Worm (Caenorhabditis elegans) whole organism, late embryonic: ENCODE data around the gene vab-1.

ENCODE experiments used
- C08G9.2 ChIP-seq: sonication (generic microtip); optimal IDR thresholded peaks from 2 replicates; lab custom pipeline; 2016; ENCODE audit warnings: mild to moderate bottlenecking, missing genetic modification characterization, moderate library complexity, missing compliant biosample characterization
- C38D4.7 ChIP-seq: fragments of 200-800 bp; sonication (Bioruptor generic); optimal IDR thresholded peaks from 2 replicates; lab custom pipeline; 2018; ENCODE audit warnings: mild to moderate bottlenecking, missing genetic modification characterization, moderate library complexity, missing compliant biosample characterization
- F13H6.1 ChIP-seq: sonication (generic microtip); optimal IDR thresholded peaks from 2 replicates; lab custom pipeline; 2016; ENCODE audit warnings: missing genetic modification characterization, missing compliant biosample characterization
- K02D7.2 ChIP-seq: sonication (generic microtip); optimal IDR thresholded peaks from 2 replicates; lab custom pipeline; 2017; ENCODE audit warnings: mild to moderate bottlenecking, missing genetic modification characterization, missing compliant biosample characterization
- K09A11.1 ChIP-seq: sonication (generic microtip); optimal IDR thresholded peaks from 2 replicates; lab custom pipeline; 2017; ENCODE audit warnings: antibody characterized with exemption, mild to moderate bottlenecking, missing genetic modification characterization, missing compliant biosample characterization; ENCODE audit not compliant: insufficient read depth
- T23F11.4 ChIP-seq: fragments of 200-800 bp; sonication (Bioruptor generic); optimal IDR thresholded peaks from 2 replicates; lab custom pipeline; 2018; ENCODE audit warnings: mild to moderate bottlenecking, missing genetic modification characterization, missing compliant biosample characterization
- Y22D7AL.16 ChIP-seq: sonication (generic microtip); optimal IDR thresholded peaks from 2 replicates; lab custom pipeline; 2016; ENCODE audit warnings: missing genetic modification characterization, missing compliant biosample characterization
- ahr-1 ChIP-seq: sonication (generic microtip); optimal IDR thresholded peaks from 2 replicates; lab custom pipeline; 2016; ENCODE audit warnings: missing genetic modification characterization, missing compliant biosample characterization
- ama-1 ChIP-seq: fragments of 150-350 bp; optimal IDR thresholded peaks from 2 replicates; lab custom pipeline; 2014
- ceh-14 ChIP-seq: sonication (generic microtip); optimal IDR thresholded peaks from 2 replicates; lab custom pipeline; 2016; ENCODE audit warnings: missing genotype, missing genetic modification characterization, missing compliant biosample characterization
- ceh-18 ChIP-seq: sonication (generic microtip); optimal IDR thresholded peaks from 2 replicates; lab custom pipeline; 2016; ENCODE audit warnings: missing genetic modification characterization, missing compliant biosample characterization
- ceh-19 ChIP-seq: fragments of 200-800 bp; sonication (Bioruptor generic); optimal IDR thresholded peaks from 2 replicates; lab custom pipeline; 2018; ENCODE audit warnings: mild to moderate bottlenecking, missing genetic modification characterization, missing compliant biosample characterization
- ceh-22 ChIP-seq: sonication (generic microtip); optimal IDR thresholded peaks from 2 replicates; lab custom pipeline; 2017; ENCODE audit warnings: missing biosample characterization, missing genetic modification characterization
- ceh-30 ChIP-seq: fragments of 150-350 bp; optimal IDR thresholded peaks from 2 replicates; lab custom pipeline; 2014; ENCODE audit warnings: missing biosample characterization, missing genetic modification characterization
- ceh-31 ChIP-seq: sonication (generic microtip); optimal IDR thresholded peaks from 2 replicates; lab custom pipeline; 2016; ENCODE audit warnings: missing genetic modification characterization, missing compliant biosample characterization
- ceh-34 ChIP-seq: sonication (generic microtip); optimal IDR thresholded peaks from 2 replicates; lab custom pipeline; 2016; ENCODE audit warnings: mild to moderate bottlenecking, missing genetic modification characterization, missing compliant biosample characterization
- ceh-6 ChIP-seq: fragments of 200-800 bp; sonication (Bioruptor generic); optimal IDR thresholded peaks from 2 replicates; lab custom pipeline; 2018; ENCODE audit warnings: mild to moderate bottlenecking, missing genetic modification characterization, missing compliant biosample characterization
- ceh-9 ChIP-seq: sonication (generic microtip); optimal IDR thresholded peaks from 2 replicates; lab custom pipeline; 2016; ENCODE audit warnings: mild to moderate bottlenecking, missing genetic modification characterization, inconsistent platforms, missing compliant biosample characterization
- che-1 ChIP-seq: sonication (generic microtip); optimal IDR thresholded peaks from 2 replicates; lab custom pipeline; 2016; ENCODE audit warnings: mild to moderate bottlenecking, missing genetic modification characterization, missing compliant biosample characterization
- dmd-4 ChIP-seq: sonication (generic microtip); optimal IDR thresholded peaks from 2 replicates; lab custom pipeline; 2016; ENCODE audit warnings: borderline replicate concordance, missing genetic modification characterization, missing compliant biosample characterization
- dve-1 ChIP-seq: sonication (generic microtip); optimal IDR thresholded peaks from 2 replicates; lab custom pipeline; 2017; ENCODE audit warnings: antibody characterized with exemption, mild to moderate bottlenecking, missing genetic modification characterization, missing compliant biosample characterization
- elt-2 ChIP-seq: sonication (generic microtip); optimal IDR thresholded peaks from 2 replicates; lab custom pipeline; 2016; ENCODE audit warnings: missing genetic modification reagents, missing genetic modification characterization, missing compliant biosample characterization
- elt-4 ChIP-seq: sonication (generic microtip); optimal IDR thresholded peaks from 2 replicates; lab custom pipeline; 2016; ENCODE audit warnings: missing genetic modification characterization, missing compliant biosample characterization
- fax-1 ChIP-seq: sonication (generic microtip); optimal IDR thresholded peaks from 2 replicates; lab custom pipeline; 2016; ENCODE audit warnings: missing genotype, missing genetic modification characterization, missing compliant biosample characterization
- fkh-10 ChIP-seq: fragments of 150-350 bp; optimal IDR thresholded peaks from 2 replicates; lab custom pipeline; 2014; ENCODE audit warnings: missing biosample characterization, missing genetic modification reagents, missing genetic modification characterization
- fkh-6 ChIP-seq: sonication (generic microtip); optimal IDR thresholded peaks from 2 replicates; lab custom pipeline; 2016; ENCODE audit warnings: missing genetic modification characterization, missing compliant biosample characterization
- gmeb-2 ChIP-seq: sonication (generic microtip); optimal IDR thresholded peaks from 2 replicates; lab custom pipeline; 2016; ENCODE audit warnings: missing genetic modification characterization, inconsistent platforms, missing compliant biosample characterization
- hlh-13 ChIP-seq: fragments of 200-800 bp; sonication (Bioruptor generic); optimal IDR thresholded peaks from 2 replicates; lab custom pipeline; 2018; ENCODE audit warnings: mild to moderate bottlenecking, missing genetic modification characterization, missing compliant biosample characterization
- hlh-6 ChIP-seq: sonication (generic microtip); optimal IDR thresholded peaks from 2 replicates; lab custom pipeline; 2016; ENCODE audit warnings: missing genotype, missing genetic modification characterization, missing compliant biosample characterization
- lim-6 ChIP-seq: sonication (generic microtip); optimal IDR thresholded peaks from 2 replicates; lab custom pipeline; 2016; ENCODE audit warnings: missing genetic modification characterization, missing compliant biosample characterization
- lin-11 ChIP-seq: fragments of 200-800 bp; sonication (Bioruptor generic); optimal IDR thresholded peaks from 2 replicates; lab custom pipeline; 2018; ENCODE audit warnings: mild to moderate bottlenecking, missing genetic modification characterization, missing compliant biosample characterization
- madf-2 ChIP-seq: sonication (generic microtip); optimal IDR thresholded peaks from 2 replicates; lab custom pipeline; 2017; ENCODE audit warnings: missing genetic modification characterization, missing compliant biosample characterization
- mec-3 ChIP-seq: sonication (generic microtip); optimal IDR thresholded peaks from 2 replicates; lab custom pipeline; 2016; ENCODE audit warnings: borderline replicate concordance, missing genetic modification characterization, missing compliant biosample characterization
- nfya-1 ChIP-seq: sonication (generic microtip); optimal IDR thresholded peaks from 2 replicates; lab custom pipeline; 2017; ENCODE audit warnings: missing genetic modification characterization, mild to moderate bottlenecking, missing compliant biosample characterization, antibody characterized with exemption, moderate library complexity
- nhr-11 ChIP-seq: fragments of 150-350 bp; optimal IDR thresholded peaks from 2 replicates; lab custom pipeline; 2014; ENCODE audit warnings: missing biosample characterization, missing genetic modification characterization
- npax-4 ChIP-seq: sonication (generic microtip); optimal IDR thresholded peaks from 2 replicates; lab custom pipeline; 2016; ENCODE audit warnings: missing genetic modification characterization, missing compliant biosample characterization
- odd-2 ChIP-seq: sonication (generic microtip); optimal IDR thresholded peaks from 2 replicates; lab custom pipeline; 2017; ENCODE audit warnings: antibody characterized with exemption, mild to moderate bottlenecking, missing genetic modification characterization, missing compliant biosample characterization
- pag-3 ChIP-seq: sonication (generic microtip); optimal IDR thresholded peaks from 2 replicates; lab custom pipeline; 2016; ENCODE audit warnings: missing compliant biosample characterization, missing genetic modification characterization, borderline replicate concordance
- pax-1 ChIP-seq: fragments of 150-350 bp; optimal IDR thresholded peaks from 2 replicates; lab custom pipeline; 2014; ENCODE audit warnings: missing biosample characterization, missing genetic modification characterization
- pha-2 ChIP-seq: sonication (generic microtip); optimal IDR thresholded peaks from 2 replicates; lab custom pipeline; 2017; ENCODE audit warnings: mild to moderate bottlenecking, missing genetic modification characterization, missing compliant biosample characterization
- pha-4 ChIP-seq: fragments of 150-350 bp; optimal IDR thresholded peaks from 2 replicates; lab custom pipeline; 2018; ENCODE audit warnings: missing biosample characterization, missing genetic modification reagents, missing genetic modification characterization
- pqm-1 ChIP-seq: sonication (generic microtip); optimal IDR thresholded peaks from 2 replicates; lab custom pipeline; 2016; ENCODE audit warnings: missing genetic modification characterization, missing compliant biosample characterization
- pros-1 ChIP-seq: fragments of 150-350 bp; optimal IDR thresholded peaks from 2 replicates; lab custom pipeline; 2014; ENCODE audit warnings: missing biosample characterization, missing genetic modification reagents, missing genetic modification characterization
- ref-2 ChIP-seq: sonication (generic microtip); optimal IDR thresholded peaks from 2 replicates; lab custom pipeline; 2016; ENCODE audit warnings: missing genetic modification characterization, missing compliant biosample characterization
- rnt-1 ChIP-seq: sonication (generic microtip); optimal IDR thresholded peaks from 2 replicates; lab custom pipeline; 2016; ENCODE audit warnings: missing genetic modification characterization, missing compliant biosample characterization
- sox-4 ChIP-seq: sonication (generic microtip); optimal IDR thresholded peaks from 2 replicates; lab custom pipeline; 2017; ENCODE audit warnings: mild to moderate bottlenecking, missing genetic modification characterization, inconsistent platforms, missing compliant biosample characterization
- syd-9 ChIP-seq: sonication (generic microtip); optimal IDR thresholded peaks from 2 replicates; lab custom pipeline; 2016; ENCODE audit warnings: mild to moderate bottlenecking, missing genetic modification characterization, moderate library complexity, missing compliant biosample characterization
- ttx-3 ChIP-seq: sonication (generic microtip); optimal IDR thresholded peaks from 2 replicates; lab custom pipeline; 2016; ENCODE audit warnings: missing genetic modification reagents, missing genetic modification characterization, missing compliant biosample characterization
- unc-3 ChIP-seq, 2 experiments: fragments of 200-800 bp in 1 of 2; sonication (Bioruptor generic) in 1 of 2; sonication (generic microtip) in 1 of 2; conservative IDR thresholded peaks in 1 of 2; optimal IDR thresholded peaks in 1 of 2; 2 replicates each; pipeline versions ENCODE4 v1.3.6 to Lab custom; 2016 to 2022; ENCODE audit warnings: missing compliant biosample characterization in 2 of 2, missing genetic modification characterization in 2 of 2, missing genetic modification reagents in 1 of 2
- unc-42 ChIP-seq: sonication (generic microtip); optimal IDR thresholded peaks from 2 replicates; lab custom pipeline; 2016; ENCODE audit warnings: missing genotype, missing genetic modification characterization, missing compliant biosample characterization
- unc-55 ChIP-seq: sonication (generic microtip); optimal IDR thresholded peaks from 2 replicates; lab custom pipeline; 2017; ENCODE audit warnings: missing biosample characterization, missing genetic modification reagents, missing genetic modification characterization
- unc-86 ChIP-seq: sonication (generic microtip); optimal IDR thresholded peaks from 2 replicates; lab custom pipeline; 2016; ENCODE audit warnings: missing genetic modification characterization, missing compliant biosample characterization
- zip-5 ChIP-seq: sonication (generic microtip); optimal IDR thresholded peaks from 2 replicates; lab custom pipeline; 2016; ENCODE audit warnings: missing genetic modification characterization, missing compliant biosample characterization
- ztf-16 ChIP-seq: sonication (generic microtip); optimal IDR thresholded peaks from 2 replicates; lab custom pipeline; 2017; ENCODE audit warnings: missing genetic modification characterization, missing compliant biosample characterization

The vab-1 gene

ce11 chrII:4571112-4571511 lies 688 bp upstream of the vab-1 start:
- TF ChIP-seq K09A11.1 (tag; lab: Kevin White, UChicago): no peak
- no peak for TF ChIP-seq pax-1
- TF ChIP-seq F13H6.1 (tag; lab: Kevin White, UChicago): no peak
- TF ChIP-seq madf-2 (tag; lab: Kevin White, UChicago): no peak
- no peak for TF ChIP-seq T23F11.4 (GFP tag; lab: Kevin White, UChicago)
- no peak for TF ChIP-seq ahr-1 (tag; lab: Kevin White, UChicago)
- TF ChIP-seq nfya-1 (tag; lab: Kevin White, UChicago): peak; percentile 23
- TF ChIP-seq pqm-1 (tag; lab: Kevin White, UChicago): no peak
- no peak for TF ChIP-seq lin-11 (tag; lab: Kevin White, UChicago)
- TF ChIP-seq C08G9.2 (tag; lab: Kevin White, UChicago): peak; percentile 2
- no peak for TF ChIP-seq ceh-9 (tag; lab: Kevin White, UChicago)
- TF ChIP-seq rnt-1 (tag; lab: Kevin White, UChicago): no peak
- TF ChIP-seq ttx-3 (tag; lab: Kevin White, UChicago): no peak
- no peak for TF ChIP-seq Y22D7AL.16
- no peak for TF ChIP-seq pha-2 (tag; lab: Kevin White, UChicago)
- no peak for TF ChIP-seq lim-6 (tag; lab: Kevin White, UChicago)
- no peak for TF ChIP-seq sox-4
- TF ChIP-seq ceh-30 (tag; lab: Kevin White, UChicago): no peak
- no peak for TF ChIP-seq hlh-13
- TF ChIP-seq ceh-14 (tag; lab: Kevin White, UChicago): no peak
- no peak for TF ChIP-seq unc-55 (GFP tag; lab: Kevin White, UChicago)
- TF ChIP-seq ztf-16 (tag; lab: Kevin White, UChicago): no peak
- no peak for TF ChIP-seq odd-2 (tag; lab: Kevin White, UChicago)
- TF ChIP-seq elt-2: peak; percentile 33
- TF ChIP-seq zip-5 (tag; lab: Kevin White, UChicago): no peak
- no peak for TF ChIP-seq pha-4 (tag; lab: Kevin White, UChicago)
- no peak for TF ChIP-seq syd-9 (tag; lab: Kevin White, UChicago)
- no peak for TF ChIP-seq pag-3 (tag; lab: Kevin White, UChicago)
- no peak for TF ChIP-seq pros-1
- no peak for TF ChIP-seq ama-1 (lab: Kevin White, UChicago)
- no peak for TF ChIP-seq unc-3 (GFP tag; conservative IDR thresholded peaks at IDR 0.05; lab: Robert Waterston, UW)
- TF ChIP-seq unc-3 (tag; optimal IDR thresholded peaks at IDR 0.05; lab: Kevin White, UChicago): no peak
- no peak for TF ChIP-seq hlh-6 (tag; lab: Kevin White, UChicago)
- TF ChIP-seq mec-3 (tag; lab: Kevin White, UChicago): no peak
- TF ChIP-seq ref-2 (tag; lab: Kevin White, UChicago): peak; percentile 1
- TF ChIP-seq ceh-31 (tag; lab: Kevin White, UChicago): peak; percentile 38
- TF ChIP-seq ceh-34 (tag; lab: Kevin White, UChicago): peak; percentile 1
- TF ChIP-seq fax-1: no peak
- no peak for TF ChIP-seq C38D4.7 (GFP tag; lab: Kevin White, UChicago)
- TF ChIP-seq ceh-18 (tag; lab: Kevin White, UChicago): no peak
- TF ChIP-seq fkh-6 (tag; lab: Kevin White, UChicago): no peak
- TF ChIP-seq elt-4: no peak
- TF ChIP-seq gmeb-2: no peak
- TF ChIP-seq che-1 (tag; lab: Kevin White, UChicago): no peak
- TF ChIP-seq ceh-19 (GFP tag; lab: Kevin White, UChicago): no peak
- no peak for TF ChIP-seq dmd-4 (tag; lab: Kevin White, UChicago)
- no peak for TF ChIP-seq unc-42 (tag; lab: Kevin White, UChicago)
- no peak for TF ChIP-seq nhr-11 (tag; lab: Kevin White, UChicago)
- TF ChIP-seq dve-1 (tag; lab: Kevin White, UChicago): no peak
- TF ChIP-seq ceh-22 (tag; lab: Kevin White, UChicago): no peak
- no peak for TF ChIP-seq ceh-6 (GFP tag; lab: Kevin White, UChicago)
- no peak for TF ChIP-seq K02D7.2
- no peak for TF ChIP-seq fkh-10 (GFP tag; lab: Kevin White, UChicago)
- TF ChIP-seq npax-4 (tag; lab: Kevin White, UChicago): no peak
- TF ChIP-seq unc-86 (tag; lab: Kevin White, UChicago): peak; percentile 20
